Worm (Caenorhabditis elegans) whole organism, late embryonic: ENCODE data around the gene C47E12.10.

ENCODE experiments used
- ceh-34 ChIP-seq: sonication (generic microtip); optimal IDR thresholded peaks from 2 replicates; lab custom pipeline; 2016; ENCODE audit warnings: mild to moderate bottlenecking, missing genetic modification characterization, missing compliant biosample characterization
- elt-4 ChIP-seq: sonication (generic microtip); optimal IDR thresholded peaks from 2 replicates; lab custom pipeline; 2016; ENCODE audit warnings: missing genetic modification characterization, missing compliant biosample characterization
- eyg-1 ChIP-seq: sonication (generic microtip); optimal IDR thresholded peaks from 2 replicates; lab custom pipeline; 2016; ENCODE audit warnings: missing genotype, missing genetic modification characterization, missing compliant biosample characterization
- nhr-11 ChIP-seq: fragments of 150-350 bp; optimal IDR thresholded peaks from 2 replicates; lab custom pipeline; 2014; ENCODE audit warnings: missing biosample characterization, missing genetic modification characterization
- pha-4 ChIP-seq: fragments of 150-350 bp; optimal IDR thresholded peaks from 2 replicates; lab custom pipeline; 2018; ENCODE audit warnings: missing biosample characterization, missing genetic modification reagents, missing genetic modification characterization
- pros-1 ChIP-seq: fragments of 150-350 bp; optimal IDR thresholded peaks from 2 replicates; lab custom pipeline; 2014; ENCODE audit warnings: missing biosample characterization, missing genetic modification reagents, missing genetic modification characterization
- ref-2 ChIP-seq: sonication (generic microtip); optimal IDR thresholded peaks from 2 replicates; lab custom pipeline; 2016; ENCODE audit warnings: missing genetic modification characterization, missing compliant biosample characterization
- ttx-3 ChIP-seq: sonication (generic microtip); optimal IDR thresholded peaks from 2 replicates; lab custom pipeline; 2016; ENCODE audit warnings: missing genetic modification reagents, missing genetic modification characterization, missing compliant biosample characterization
- unc-42 ChIP-seq: sonication (generic microtip); optimal IDR thresholded peaks from 2 replicates; lab custom pipeline; 2016; ENCODE audit warnings: missing genotype, missing genetic modification characterization, missing compliant biosample characterization

- no peak for TF ChIP-seq eyg-1
- no peak for TF ChIP-seq elt-4 (tag; lab: Kevin White, UChicago)
- TF ChIP-seq nhr-11 (tag; lab: Kevin White, UChicago): no peak
- no peak for TF ChIP-seq unc-42 (tag; lab: Kevin White, UChicago)
- TF ChIP-seq ref-2 (tag; lab: Kevin White, UChicago): no peak
- no peak for TF ChIP-seq ttx-3 (tag; lab: Kevin White, UChicago)
- TF ChIP-seq pha-4 (tag; lab: Kevin White, UChicago): no peak
- TF ChIP-seq pros-1 (tag; lab: Kevin White, UChicago): no peak
- TF ChIP-seq ceh-34 (tag; lab: Kevin White, UChicago): no peak
Observed at ce11 chrIV:10003372-10003771, 30.8 kb downstream of the C47E12.10 start, which contains the start of the genes C47E12.2 and sars-1.
